Fruit fly (Drosophila melanogaster): ENCODE results near the gene SF2.
A peak's percentile ranks its signal among the peaks of the same experiment; 100 is the strongest.

The SF2 gene

DNA sequence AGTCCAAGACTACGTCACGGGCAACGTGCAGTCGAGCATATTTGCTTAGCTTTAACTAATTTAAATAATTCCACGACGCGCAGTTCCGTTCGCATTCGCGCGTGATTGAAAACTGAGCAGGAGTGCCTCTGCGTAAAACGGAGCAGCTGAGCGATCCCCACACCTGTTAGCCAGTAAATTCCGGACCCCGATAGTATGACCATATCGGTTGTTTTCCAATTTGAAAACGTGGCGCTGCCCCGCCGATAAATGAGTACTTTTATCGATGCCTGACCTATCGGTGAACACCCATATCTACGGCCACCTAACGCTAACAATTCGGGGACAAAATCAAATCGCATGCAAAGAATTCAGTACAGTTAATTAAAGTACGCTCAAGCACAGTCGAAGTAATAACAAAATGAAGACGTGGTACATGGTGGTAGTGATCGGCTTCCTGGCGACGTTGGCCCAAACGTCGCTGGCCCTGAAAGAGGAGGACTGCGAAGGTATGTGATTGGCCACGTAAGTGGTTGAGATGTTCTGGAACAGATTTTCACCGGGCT lies 7.4 kb upstream of the SF2 start, which contains the start of the genes CG14879 and Manf:
CG14879 (minus strand) TSS at position 116 of the 545 bp plus-strand sequence.
Manf (plus strand) TSS at position 294 of the 545 bp plus-strand sequence.
- no peak for TF ChIP-seq Fer3 (tag; optimal IDR thresholded peaks at IDR 0.05)
- no peak for TF ChIP-seq CG7357 (GFP tag; IDR thresholded peaks at IDR 0.05)
- TF ChIP-seq dpn (GFP tag; optimal IDR thresholded peaks at IDR 0.05) = no peak
- no peak for TF ChIP-seq CG7372 (GFP tag; IDR thresholded peaks at IDR 0.05)
- TF ChIP-seq ttk (GFP tag; IDR thresholded peaks at IDR 0.05) = no peak
- TF ChIP-seq CG18764 (GFP tag; optimal IDR thresholded peaks at IDR 0.05) = no peak
- peak; percentile 11 for TF ChIP-seq Fer1 (GFP tag; optimal IDR thresholded peaks at IDR 0.05)
- TF ChIP-seq HmgZ (tag; optimal IDR thresholded peaks at IDR 0.05) = peak; percentile 52
- TF ChIP-seq ftz-f1 (GFP tag; optimal IDR thresholded peaks at IDR 0.05) = no peak
- no peak for TF ChIP-seq CG1647 (GFP tag; optimal IDR thresholded peaks at IDR 0.05)
- no peak for TF ChIP-seq CG3838 (GFP tag; optimal IDR thresholded peaks at IDR 0.05)
- TF ChIP-seq CG6813 (GFP tag; optimal IDR thresholded peaks at IDR 0.05) = no peak
- no peak for TF ChIP-seq CG8281 (tag; optimal IDR thresholded peaks at IDR 0.05)
- no peak for TF ChIP-seq CG6654 (GFP tag; optimal IDR thresholded peaks at IDR 0.05)
- TF ChIP-seq HLH3B (GFP tag; IDR thresholded peaks at IDR 0.05) = no peak
- no peak for TF ChIP-seq CG11696 (GFP tag; IDR thresholded peaks at IDR 0.05)
- no peak for TF ChIP-seq CG11723 (GFP tag; optimal IDR thresholded peaks at IDR 0.05)
- TF ChIP-seq CG5180 (GFP tag; optimal IDR thresholded peaks at IDR 0.05) = no peak
- no peak for TF ChIP-seq sc (optimal IDR thresholded peaks at IDR 0.05)
- TF ChIP-seq sc (GFP tag; optimal IDR thresholded peaks at IDR 0.05) = no peak
- TF ChIP-seq danr (GFP tag; IDR thresholded peaks at IDR 0.05) = no peak
- TF ChIP-seq mam (GFP tag; optimal IDR thresholded peaks at IDR 0.05) = no peak
- TF ChIP-seq lbe (GFP tag; optimal IDR thresholded peaks at IDR 0.05) = no peak
- TF ChIP-seq D19A (tag; optimal IDR thresholded peaks at IDR 0.05) = no peak
- no peak for TF ChIP-seq nerfin-2 (GFP tag; IDR thresholded peaks at IDR 0.05; ENCODE audit: partially characterized antibody)
- TF ChIP-seq CG7271 (tag; optimal IDR thresholded peaks at IDR 0.05) = no peak
- no peak for TF ChIP-seq Sox100B (GFP tag; optimal IDR thresholded peaks at IDR 0.05)
- TF ChIP-seq insv (GFP tag; optimal IDR thresholded peaks at IDR 0.05) = peak in 1 of 2 experiments; percentile 87
- peak; percentile 27 for TF ChIP-seq CG2712 (tag; optimal IDR thresholded peaks at IDR 0.05)
- TF ChIP-seq tll (GFP tag; optimal IDR thresholded peaks at IDR 0.05) = no peak
- no peak for TF ChIP-seq Hand (GFP tag; optimal IDR thresholded peaks at IDR 0.05)
- TF ChIP-seq bowl (GFP tag; IDR thresholded peaks at IDR 0.05) = no peak
- TF ChIP-seq ems (GFP tag; optimal IDR thresholded peaks at IDR 0.05) = no peak
- no peak for TF ChIP-seq Spps (tag; optimal IDR thresholded peaks at IDR 0.05)
- TF ChIP-seq slbo (GFP tag; IDR thresholded peaks at IDR 0.05) = no peak
- TF ChIP-seq CG7745 (tag; optimal IDR thresholded peaks at IDR 0.05) = no peak
- peak; percentile 73 for TF ChIP-seq Nf-YC (tag; optimal IDR thresholded peaks at IDR 0.05)
- no peak for TF ChIP-seq CG18476 (GFP tag; optimal IDR thresholded peaks at IDR 0.05)
- TF ChIP-seq Med (GFP tag) = peak; percentile 84
- TF ChIP-seq Side (GFP tag; optimal IDR thresholded peaks at IDR 0.05) = no peak
- peak; percentile 38 for TF ChIP-seq CTCF (GFP tag; optimal IDR thresholded peaks at IDR 0.05)
- TF ChIP-seq vnd (GFP tag; IDR thresholded peaks at IDR 0.05; ENCODE audit: partially characterized antibody) = no peak
- TF ChIP-seq Dbx (GFP tag; IDR thresholded peaks at IDR 0.05) = no peak
- TF ChIP-seq Doc3 (GFP tag; IDR thresholded peaks at IDR 0.05; ENCODE audit: partially characterized antibody) = peak; percentile 40; the same call in 2 of the 3 replicates
- no peak for TF ChIP-seq CG3065 (GFP tag; optimal IDR thresholded peaks at IDR 0.05)
- TF ChIP-seq org-1 (GFP tag; optimal IDR thresholded peaks at IDR 0.05) = no peak
- TF ChIP-seq Xrp1 (GFP tag; IDR thresholded peaks at IDR 0.05) = no peak
- peak; percentile 72 for TF ChIP-seq YL-1 (GFP tag; optimal IDR thresholded peaks at IDR 0.05)
- TF ChIP-seq Ssrp (tag; optimal IDR thresholded peaks at IDR 0.05) = no peak
- TF ChIP-seq CG6683 (GFP tag; optimal IDR thresholded peaks at IDR 0.05) = no peak
- TF ChIP-seq CG10543 (GFP tag; optimal IDR thresholded peaks at IDR 0.05) = peak; percentile 13
